Worm (Caenorhabditis elegans): ENCODE measurements around the gene F41E6.1.

The F41E6.1 gene

DNA sequence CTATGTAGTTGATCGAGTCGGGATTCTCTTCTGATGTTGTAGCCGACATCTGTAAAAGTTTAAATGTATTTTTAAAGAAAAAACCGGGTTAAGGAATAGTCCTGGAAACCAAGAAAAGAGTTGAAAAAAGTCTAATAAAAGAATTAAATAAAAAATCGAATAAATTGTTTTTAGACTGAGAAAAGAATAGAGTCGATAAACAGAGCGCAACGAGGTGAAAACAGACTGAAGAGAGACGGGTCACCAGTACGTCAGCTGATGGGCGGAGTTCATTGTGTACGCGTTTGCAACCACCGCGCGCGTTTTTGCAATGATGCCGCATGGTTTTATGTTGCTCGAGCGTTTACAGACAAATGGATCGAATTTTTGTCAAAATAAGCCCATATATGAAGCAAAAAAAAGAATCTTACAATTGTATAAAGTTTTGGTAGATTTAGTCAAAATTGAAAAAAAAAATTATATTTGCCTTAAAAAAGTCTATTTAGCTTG, 8.9 kb downstream of the F41E6.1 start, which contains the start of gene atg-18 (continued):
- no peak for TF ChIP-seq pha-4 (GFP tag; IDR thresholded peaks at IDR 0.05)
- TF ChIP-seq pha-4 (tag; optimal IDR thresholded peaks at IDR 0.05): peak; percentile 30
- peak; percentile 65 for TF ChIP-seq nhr-28 (tag; optimal IDR thresholded peaks at IDR 0.05)
- no peak for TF ChIP-seq lsy-2 (tag; optimal IDR thresholded peaks at IDR 0.05)
- TF ChIP-seq gei-8 (GFP tag; optimal IDR thresholded peaks at IDR 0.05): no peak
- no peak for TF ChIP-seq nhr-111 (GFP tag; optimal IDR thresholded peaks at IDR 0.05)
- TF ChIP-seq dmd-6 (GFP tag; IDR thresholded peaks at IDR 0.05): peak; percentile 76
- no peak for TF ChIP-seq dmd-8 (GFP tag; IDR thresholded peaks at IDR 0.05)
- TF ChIP-seq zip-11 (GFP tag; IDR thresholded peaks at IDR 0.05): no peak
- TF ChIP-seq D1046.2 (GFP tag; IDR thresholded peaks at IDR 0.05): no peak
- peak; percentile 56; the same call in 1 of the 2 replicates for TF ChIP-seq ceh-20 (GFP tag; IDR thresholded peaks at IDR 0.05)
- peak; percentile 42; the same call in 1 of the 2 replicates for TF ChIP-seq nhr-42 (GFP tag; IDR thresholded peaks at IDR 0.05)
- TF ChIP-seq spr-3 (GFP tag; optimal IDR thresholded peaks at IDR 0.05): no peak
- TF ChIP-seq dpl-1 (GFP tag; optimal IDR thresholded peaks at IDR 0.05): peak; percentile 30

DNA sequence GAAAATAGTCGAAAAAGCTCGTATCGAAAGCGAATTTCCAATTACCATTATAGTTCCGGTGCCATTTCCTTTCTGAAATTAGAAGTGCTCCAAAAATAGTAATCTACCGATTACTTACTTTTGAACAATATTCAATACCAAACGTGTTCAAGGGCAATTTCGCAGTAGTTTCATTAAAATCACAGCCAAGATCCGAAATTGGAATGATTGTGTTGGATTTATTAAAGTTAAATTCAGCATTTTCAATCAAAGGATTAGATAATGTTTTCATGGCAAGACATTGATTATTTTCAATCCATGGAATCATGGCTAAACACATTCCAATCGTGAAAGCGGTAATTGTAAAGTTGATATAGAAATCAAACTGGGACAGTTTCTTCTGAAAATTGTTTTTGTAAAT, 10.4 kb downstream of the F41E6.1 start:
- TF ChIP-seq spr-3 (GFP tag; optimal IDR thresholded peaks at IDR 0.05) (no peak), pha-4 (GFP tag; IDR thresholded peaks at IDR 0.05) (no peak), pha-4 (tag; optimal IDR thresholded peaks at IDR 0.05) (no peak), ceh-20 (GFP tag; IDR thresholded peaks at IDR 0.05) (no peak), hif-1 (tag; optimal IDR thresholded peaks at IDR 0.05) (no peak), unc-62 (GFP tag; optimal IDR thresholded peaks at IDR 0.05 in 1 of 2) (no peak), unc-62 (tag; optimal IDR thresholded peaks at IDR 0.05) (no peak), madf-9 (GFP tag; conservative IDR thresholded peaks at IDR 0.05) (no peak), aha-1 (tag) (peak; percentile 91)

DNA sequence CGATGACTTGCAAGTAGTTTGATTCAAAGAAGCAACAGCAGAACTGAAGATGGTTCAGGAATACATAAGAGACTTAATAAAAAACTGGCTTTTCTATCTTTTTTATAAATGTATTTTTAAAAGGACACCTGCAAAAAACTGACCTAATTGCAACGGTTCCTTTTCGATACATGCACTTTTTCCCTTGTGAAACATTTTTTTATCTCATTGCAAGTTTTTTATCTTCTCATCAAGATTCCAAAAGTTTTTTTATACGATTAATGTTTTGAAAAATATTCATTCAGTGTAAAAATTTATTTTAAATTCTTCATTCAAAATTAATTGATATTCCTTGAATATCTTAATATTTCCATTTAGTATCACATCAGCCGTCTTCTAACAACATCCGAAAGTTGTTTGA, 13.2 kb downstream of the F41E6.1 start, which contains the start of gene oac-29:
oac-29 (minus strand) TSS at position 101 of the 400 bp plus-strand sequence.
- TF ChIP-seq mdl-1 (tag; optimal IDR thresholded peaks at IDR 0.05) (no peak), lin-15B (tag; optimal IDR thresholded peaks at IDR 0.05) (no peak), aha-1 (tag) (peak; percentile 33)

DNA sequence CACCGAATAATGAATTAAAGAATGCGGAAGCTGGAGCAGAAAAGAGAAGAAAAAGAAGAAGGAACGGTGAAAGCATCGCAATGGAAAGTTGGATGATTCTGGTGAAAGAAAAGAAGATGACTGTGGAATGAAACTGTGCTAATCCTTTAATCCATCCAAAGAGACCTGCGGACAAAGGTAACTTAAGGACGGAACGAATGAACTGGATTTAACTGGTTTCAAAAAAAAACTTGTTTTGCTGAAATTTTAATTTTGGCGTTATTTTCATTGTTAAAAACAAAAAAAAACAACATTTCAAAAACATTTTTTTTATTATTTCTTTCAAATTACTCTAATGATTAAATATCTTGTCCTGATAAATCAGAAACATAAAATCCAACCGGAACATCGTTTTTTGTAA, 14.5 kb downstream of the F41E6.1 start, which contains the start of gene grl-12:
grl-12 (minus strand) TSS at position 101 of the 400 bp plus-strand sequence.
- TF ChIP-seq dpl-1 (GFP tag; optimal IDR thresholded peaks at IDR 0.05): no peak
- TF ChIP-seq php-3 (GFP tag; IDR thresholded peaks at IDR 0.05): no peak
- no peak for TF ChIP-seq D1046.2 (GFP tag; IDR thresholded peaks at IDR 0.05)
- no peak for TF ChIP-seq lin-29 (GFP tag; IDR thresholded peaks at IDR 0.05)
- no peak for TF ChIP-seq nhr-6 (tag; optimal IDR thresholded peaks at IDR 0.05)
- no peak for TF ChIP-seq vab-7 (GFP tag; IDR thresholded peaks at IDR 0.05)
- no peak for TF ChIP-seq F44E2.7 (GFP tag; IDR thresholded peaks at IDR 0.05)
- TF ChIP-seq hmg-1.1 (GFP tag; IDR thresholded peaks at IDR 0.05): no peak
- no peak for TF ChIP-seq dmd-9 (GFP tag; IDR thresholded peaks at IDR 0.05)
- TF ChIP-seq ceh-20 (GFP tag; IDR thresholded peaks at IDR 0.05): no peak
- no peak for TF ChIP-seq nhr-111 (GFP tag; optimal IDR thresholded peaks at IDR 0.05)
- no peak for TF ChIP-seq mdl-1 (tag; optimal IDR thresholded peaks at IDR 0.05)
- no peak for TF ChIP-seq hlh-30 (tag; optimal IDR thresholded peaks at IDR 0.05; ENCODE audit: insufficient read depth)
- TF ChIP-seq ztf-11 (tag; optimal IDR thresholded peaks at IDR 0.05): no peak
- TF ChIP-seq mes-2 (tag; optimal IDR thresholded peaks at IDR 0.05; ENCODE audit: poor library complexity, severe bottlenecking): no peak
- no peak for TF ChIP-seq mxl-3 (GFP tag; optimal IDR thresholded peaks at IDR 0.05)
- TF ChIP-seq mdt-29 (GFP tag; IDR thresholded peaks at IDR 0.05): no peak
- no peak for TF ChIP-seq nhr-10 (tag; optimal IDR thresholded peaks at IDR 0.05)
- TF ChIP-seq nhr-76 (tag; optimal IDR thresholded peaks at IDR 0.05): no peak
